Worm (Caenorhabditis elegans): Measurements from ENCODE around the gene fbxb-17.

The fbxb-17 gene

DNA sequence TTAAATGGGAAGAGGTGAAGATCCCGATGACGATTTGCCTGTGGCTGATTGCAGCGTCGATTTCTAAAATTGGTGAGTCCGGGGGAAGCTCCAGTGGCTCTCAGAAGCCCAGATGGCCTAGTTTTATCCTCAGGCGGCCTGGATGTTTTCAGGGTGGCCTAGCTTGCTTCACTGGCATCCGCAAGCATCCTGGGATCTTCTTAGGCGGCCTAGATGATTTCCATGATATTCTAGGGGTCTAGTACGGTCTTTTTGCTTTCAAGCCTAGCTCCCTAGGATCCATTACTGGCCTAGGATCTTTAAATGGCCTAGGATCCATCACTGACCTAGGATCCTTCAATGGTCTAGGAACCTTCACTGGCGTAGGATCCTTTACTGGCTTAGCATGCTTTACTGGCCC is 5.2 kb upstream of the fbxb-17 start:
- no peak for TF ChIP-seq tab-1 (GFP tag; IDR thresholded peaks at IDR 0.05)
- TF ChIP-seq T22C8.4 (GFP tag; IDR thresholded peaks at IDR 0.05): no peak
- TF ChIP-seq klf-2 (GFP tag; conservative IDR thresholded peaks at IDR 0.05): no peak
- TF ChIP-seq ztf-29 (GFP tag; IDR thresholded peaks at IDR 0.05): no peak
- no peak for TF ChIP-seq med-1 (GFP tag; optimal IDR thresholded peaks at IDR 0.05; ENCODE audit: insufficient read depth)
- TF ChIP-seq ref-1 (GFP tag; conservative IDR thresholded peaks at IDR 0.05): no peak
- no peak for TF ChIP-seq ztf-23 (GFP tag; IDR thresholded peaks at IDR 0.05)
- no peak for TF ChIP-seq cog-1 (tag; optimal IDR thresholded peaks at IDR 0.05)
- no peak for TF ChIP-seq flt-1 (GFP tag; IDR thresholded peaks at IDR 0.05)

DNA sequence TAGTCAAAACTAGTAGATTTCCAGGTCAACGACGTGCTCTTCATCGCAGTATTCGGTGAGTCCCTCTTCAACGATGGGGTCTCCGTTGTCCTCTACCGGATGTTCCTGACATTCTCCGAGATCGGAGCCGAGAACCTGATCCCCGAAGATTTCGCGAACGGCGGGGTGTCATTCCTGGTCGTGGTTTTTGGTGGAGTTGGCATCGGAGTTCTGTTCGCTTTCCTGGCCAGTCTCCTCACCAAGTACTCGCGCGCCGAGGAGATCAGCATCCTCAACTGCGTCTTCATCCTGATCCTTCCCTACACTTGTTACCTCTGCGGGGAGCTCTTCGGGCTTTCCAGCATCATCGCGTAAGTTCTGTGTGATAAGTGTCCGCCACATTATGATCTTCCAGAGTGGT is 3.5 kb upstream of the fbxb-17 start:
- TF ChIP-seq tab-1 (GFP tag; IDR thresholded peaks at IDR 0.05) (no peak), T22C8.4 (GFP tag; IDR thresholded peaks at IDR 0.05) (no peak), cog-1 (tag; optimal IDR thresholded peaks at IDR 0.05) (no peak), med-1 (GFP tag; optimal IDR thresholded peaks at IDR 0.05; ENCODE audit: insufficient read depth) (no peak), ztf-23 (GFP tag; IDR thresholded peaks at IDR 0.05) (no peak), klf-2 (GFP tag; conservative IDR thresholded peaks at IDR 0.05) (no peak), ztf-29 (GFP tag; IDR thresholded peaks at IDR 0.05) (no peak)

DNA sequence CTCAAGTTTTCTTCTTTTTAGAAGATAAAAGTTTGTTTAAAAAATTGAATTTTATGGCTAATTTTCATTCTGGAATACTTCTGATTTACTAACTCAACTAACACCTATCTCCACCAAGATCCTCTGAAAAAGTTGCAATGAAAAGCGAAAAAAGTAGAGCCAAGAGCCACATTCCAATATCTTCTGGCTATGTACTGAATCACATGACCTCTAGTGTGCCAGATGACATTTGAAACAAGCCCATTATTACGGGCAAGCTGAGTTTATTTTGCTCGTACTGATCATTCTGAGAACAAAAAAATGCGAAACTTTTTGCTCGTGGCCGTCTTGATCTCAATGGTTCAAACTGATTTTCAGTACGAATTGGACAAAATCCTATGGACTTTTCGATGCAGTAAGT is 2.9 kb downstream of the fbxb-17 start, which contains the start of gene irld-36:
irld-36 (plus strand) TSS at position 301 of the 400 bp plus-strand sequence.
- TF ChIP-seq klf-2 (GFP tag; conservative IDR thresholded peaks at IDR 0.05) (no peak), med-1 (GFP tag; optimal IDR thresholded peaks at IDR 0.05; ENCODE audit: insufficient read depth) (no peak), tab-1 (GFP tag; IDR thresholded peaks at IDR 0.05) (no peak), T22C8.4 (GFP tag; IDR thresholded peaks at IDR 0.05) (no peak), ztf-23 (GFP tag; IDR thresholded peaks at IDR 0.05) (no peak), cog-1 (tag; optimal IDR thresholded peaks at IDR 0.05) (no peak), ztf-29 (GFP tag; IDR thresholded peaks at IDR 0.05) (no peak), ref-1 (GFP tag; conservative IDR thresholded peaks at IDR 0.05) (no peak), flt-1 (GFP tag; IDR thresholded peaks at IDR 0.05) (no peak)

DNA sequence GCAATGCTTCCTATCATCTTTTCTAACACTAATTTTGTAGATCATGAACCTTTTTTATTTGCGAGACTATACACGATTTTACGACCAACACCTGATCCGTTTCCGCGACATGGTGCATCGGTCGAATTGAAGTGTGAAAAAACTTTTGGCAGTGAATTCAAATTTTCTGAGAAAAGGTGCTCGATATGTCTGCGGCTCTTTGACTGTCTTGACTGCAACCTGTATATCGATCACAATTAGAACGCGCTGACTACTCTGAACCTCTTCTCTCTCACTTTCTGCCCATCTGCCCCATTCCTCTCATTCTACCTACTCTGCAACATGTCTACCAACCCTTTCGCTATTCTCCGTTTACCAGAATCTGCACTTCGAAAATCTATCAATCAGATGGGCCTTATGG is 6.0 kb downstream of the fbxb-17 start, which contains the start of gene fbxb-26:
fbxb-26 (plus strand) TSS at position 301 of the 400 bp plus-strand sequence.
- TF ChIP-seq tab-1 (GFP tag; IDR thresholded peaks at IDR 0.05) (no peak), T22C8.4 (GFP tag; IDR thresholded peaks at IDR 0.05) (no peak)

DNA sequence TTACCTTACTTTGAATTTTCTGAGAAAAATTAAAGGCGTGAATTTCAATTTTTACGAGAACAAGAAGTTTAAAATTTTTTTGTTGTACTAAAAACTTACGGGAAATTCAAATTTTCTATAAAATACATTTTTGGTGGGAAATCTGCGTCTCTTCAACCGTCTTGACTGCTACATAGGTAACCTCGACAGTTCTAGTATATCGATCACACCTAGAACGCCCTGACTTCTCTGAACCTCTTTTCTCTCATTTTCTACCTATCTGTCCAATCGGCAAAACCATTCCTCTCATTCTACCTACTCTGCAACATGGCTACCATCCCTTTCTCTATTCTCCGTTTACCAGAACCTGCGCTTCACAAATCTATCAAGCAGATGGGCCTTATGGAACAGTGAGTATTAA is 7.6 kb downstream of the fbxb-17 start, which contains the start of gene fbxb-25:
fbxb-25 (plus strand) TSS at position 301 of the 400 bp plus-strand sequence.
- TF ChIP-seq tab-1 (GFP tag; IDR thresholded peaks at IDR 0.05): no peak
- TF ChIP-seq med-1 (GFP tag; optimal IDR thresholded peaks at IDR 0.05; ENCODE audit: insufficient read depth): no peak
- no peak for TF ChIP-seq flt-1 (GFP tag; IDR thresholded peaks at IDR 0.05)
- TF ChIP-seq cog-1 (tag; optimal IDR thresholded peaks at IDR 0.05): no peak
- no peak for TF ChIP-seq klf-2 (GFP tag; conservative IDR thresholded peaks at IDR 0.05)
- no peak for TF ChIP-seq T22C8.4 (GFP tag; IDR thresholded peaks at IDR 0.05)
- TF ChIP-seq ref-1 (GFP tag; conservative IDR thresholded peaks at IDR 0.05): no peak
- no peak for TF ChIP-seq ztf-29 (GFP tag; IDR thresholded peaks at IDR 0.05)
- TF ChIP-seq ztf-23 (GFP tag; IDR thresholded peaks at IDR 0.05): no peak

DNA sequence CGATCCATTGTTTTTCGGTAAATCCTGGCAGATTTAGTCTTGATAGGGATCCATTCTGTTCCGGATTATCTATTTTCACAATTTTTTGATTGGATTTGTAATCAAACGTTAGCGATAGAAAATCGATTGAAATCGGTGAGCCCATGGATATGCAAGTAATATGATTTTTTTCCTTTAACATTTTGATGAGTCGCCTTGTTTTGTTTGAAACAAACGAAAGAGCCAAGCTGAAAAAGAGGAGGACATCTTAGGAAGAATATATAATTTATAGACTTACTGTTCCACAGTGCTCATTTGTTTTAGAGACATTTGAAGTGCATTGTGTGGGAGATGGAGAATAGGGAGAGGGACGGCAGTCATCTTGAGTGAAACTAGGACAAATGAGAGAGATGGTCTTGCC is 12.6 kb downstream of the fbxb-17 start, which contains the start of the genes fbxb-18 and fbxb-19:
fbxb-18 (minus strand) TSS at position 101 of the 400 bp plus-strand sequence.
fbxb-19 (minus strand) TSS at position 369 of the 400 bp plus-strand sequence.
- TF ChIP-seq tab-1 (GFP tag; IDR thresholded peaks at IDR 0.05) (no peak), ztf-29 (GFP tag; IDR thresholded peaks at IDR 0.05) (no peak), ref-1 (GFP tag; conservative IDR thresholded peaks at IDR 0.05) (no peak), T22C8.4 (GFP tag; IDR thresholded peaks at IDR 0.05) (no peak), cog-1 (tag; optimal IDR thresholded peaks at IDR 0.05) (no peak), ztf-23 (GFP tag; IDR thresholded peaks at IDR 0.05) (no peak), med-1 (GFP tag; optimal IDR thresholded peaks at IDR 0.05; ENCODE audit: insufficient read depth) (no peak), klf-2 (GFP tag; conservative IDR thresholded peaks at IDR 0.05) (no peak), flt-1 (GFP tag; IDR thresholded peaks at IDR 0.05) (no peak)

DNA sequence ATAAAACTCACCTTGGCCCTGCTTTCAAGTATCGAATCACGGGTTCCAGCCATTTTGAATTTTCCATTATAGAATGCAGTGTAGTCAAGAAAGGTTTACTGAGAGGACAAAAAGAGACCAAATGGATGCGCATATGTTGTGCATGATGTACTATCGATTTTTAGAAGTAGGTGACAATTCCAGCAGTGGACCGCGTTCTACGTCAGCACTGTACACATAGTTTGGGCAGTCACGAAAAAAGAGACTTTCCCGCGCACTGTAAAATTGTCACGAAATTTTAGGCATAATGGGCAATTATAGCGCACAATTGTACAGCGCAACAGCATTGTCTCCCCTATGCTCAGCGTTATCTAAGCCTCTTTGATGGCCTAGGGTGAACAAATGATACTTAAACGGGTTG is 14.8 kb downstream of the fbxb-17 start, which contains the start of gene fbxc-22:
fbxc-22 (minus strand) TSS at position 101 of the 400 bp plus-strand sequence.
- TF ChIP-seq tab-1 (GFP tag; IDR thresholded peaks at IDR 0.05): no peak
- no peak for TF ChIP-seq med-1 (GFP tag; optimal IDR thresholded peaks at IDR 0.05; ENCODE audit: insufficient read depth)
- TF ChIP-seq flt-1 (GFP tag; IDR thresholded peaks at IDR 0.05): no peak
- TF ChIP-seq cog-1 (tag; optimal IDR thresholded peaks at IDR 0.05): no peak
- TF ChIP-seq ref-1 (GFP tag; conservative IDR thresholded peaks at IDR 0.05): no peak
- no peak for TF ChIP-seq T22C8.4 (GFP tag; IDR thresholded peaks at IDR 0.05)
- no peak for TF ChIP-seq klf-2 (GFP tag; conservative IDR thresholded peaks at IDR 0.05)
- no peak for TF ChIP-seq ztf-23 (GFP tag; IDR thresholded peaks at IDR 0.05)
- TF ChIP-seq ztf-29 (GFP tag; IDR thresholded peaks at IDR 0.05): no peak

DNA sequence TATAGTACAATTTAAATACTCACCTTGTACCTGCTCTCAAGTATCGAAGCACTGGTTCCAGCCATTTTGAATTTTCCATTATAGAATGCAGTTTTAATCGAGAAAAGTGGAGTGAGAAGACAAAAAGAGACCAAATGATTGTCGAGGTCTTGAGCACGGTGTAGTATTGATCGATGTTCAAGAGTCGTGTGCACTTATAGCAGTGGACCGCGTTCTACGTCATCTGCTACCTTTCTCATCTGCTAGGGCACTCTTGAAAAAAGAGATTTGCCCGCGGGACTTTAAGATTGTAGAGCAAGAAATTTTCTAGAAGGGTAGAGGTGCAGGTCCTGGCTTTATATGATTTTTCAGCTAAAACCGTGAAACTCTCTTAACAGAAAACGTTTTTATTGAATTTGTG is 16.6 kb downstream of the fbxb-17 start, which contains the start of gene fbxc-21:
fbxc-21 (minus strand) TSS at position 101 of the 400 bp plus-strand sequence.
- TF ChIP-seq ref-1 (GFP tag; conservative IDR thresholded peaks at IDR 0.05) (no peak), T22C8.4 (GFP tag; IDR thresholded peaks at IDR 0.05) (no peak), flt-1 (GFP tag; IDR thresholded peaks at IDR 0.05) (no peak), ztf-29 (GFP tag; IDR thresholded peaks at IDR 0.05) (no peak), tab-1 (GFP tag; IDR thresholded peaks at IDR 0.05) (no peak), med-1 (GFP tag; optimal IDR thresholded peaks at IDR 0.05; ENCODE audit: insufficient read depth) (no peak)

DNA sequence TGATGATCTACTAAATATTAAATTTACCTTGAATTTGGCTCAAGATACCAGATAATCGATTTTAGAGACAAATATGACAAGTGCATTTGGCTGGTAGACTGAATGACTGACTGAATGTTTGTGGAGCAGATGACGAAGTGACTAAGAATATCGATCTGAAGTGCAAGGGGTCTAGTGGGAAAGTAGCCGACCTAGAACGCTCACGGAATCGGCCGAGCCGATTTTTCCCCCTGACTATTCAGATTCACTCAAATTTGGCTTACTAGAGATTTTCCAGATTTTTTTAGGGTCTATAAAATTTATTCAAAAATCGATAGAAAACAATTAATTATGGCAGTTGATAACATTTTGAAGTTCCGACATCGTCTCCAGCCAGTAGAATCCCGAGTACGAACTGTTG is 18.3 kb downstream of the fbxb-17 start, which contains the start of gene fbxc-26:
fbxc-26 (minus strand) TSS at position 101 of the 400 bp plus-strand sequence.
- TF ChIP-seq ref-1 (GFP tag; conservative IDR thresholded peaks at IDR 0.05) (no peak), ztf-23 (GFP tag; IDR thresholded peaks at IDR 0.05) (no peak), tab-1 (GFP tag; IDR thresholded peaks at IDR 0.05) (no peak), med-1 (GFP tag; optimal IDR thresholded peaks at IDR 0.05; ENCODE audit: insufficient read depth) (no peak), flt-1 (GFP tag; IDR thresholded peaks at IDR 0.05) (no peak), ztf-29 (GFP tag; IDR thresholded peaks at IDR 0.05) (no peak), klf-2 (GFP tag; conservative IDR thresholded peaks at IDR 0.05) (no peak), cog-1 (tag; optimal IDR thresholded peaks at IDR 0.05) (no peak), T22C8.4 (GFP tag; IDR thresholded peaks at IDR 0.05) (no peak)

DNA sequence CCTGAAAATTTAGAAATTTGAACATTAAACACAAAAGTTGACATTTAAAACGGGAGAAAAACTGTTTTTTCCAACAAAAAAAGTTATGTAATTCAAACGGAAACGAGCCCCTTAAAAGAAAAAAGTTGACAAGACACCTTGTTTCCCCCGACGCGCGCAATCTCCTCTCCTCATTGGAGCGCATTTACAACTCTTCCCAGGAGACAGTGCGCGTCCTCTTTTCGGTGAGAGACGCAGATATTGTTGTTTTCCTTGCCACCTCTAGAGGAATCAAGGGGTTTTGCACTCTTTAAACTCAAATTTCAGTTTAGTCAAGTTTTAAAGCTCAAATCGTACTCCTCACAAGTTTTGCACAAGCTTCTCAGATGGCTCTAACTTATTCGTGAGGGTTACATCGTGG is 19.7 kb downstream of the fbxb-17 start, which contains the start of gene F58E1.13:
F58E1.13 (minus strand) TSS at position 12 of the 400 bp plus-strand sequence.
- TF ChIP-seq ztf-23 (GFP tag; IDR thresholded peaks at IDR 0.05) (no peak), cog-1 (tag; optimal IDR thresholded peaks at IDR 0.05) (no peak), ref-1 (GFP tag; conservative IDR thresholded peaks at IDR 0.05) (no peak), ztf-29 (GFP tag; IDR thresholded peaks at IDR 0.05) (no peak), T22C8.4 (GFP tag; IDR thresholded peaks at IDR 0.05) (no peak), tab-1 (GFP tag; IDR thresholded peaks at IDR 0.05) (no peak), klf-2 (GFP tag; conservative IDR thresholded peaks at IDR 0.05) (no peak), med-1 (GFP tag; optimal IDR thresholded peaks at IDR 0.05; ENCODE audit: insufficient read depth) (no peak), flt-1 (GFP tag; IDR thresholded peaks at IDR 0.05) (no peak)
